Worm (Caenorhabditis elegans): ENCODE measurements around the gene grl-6.

DNA sequence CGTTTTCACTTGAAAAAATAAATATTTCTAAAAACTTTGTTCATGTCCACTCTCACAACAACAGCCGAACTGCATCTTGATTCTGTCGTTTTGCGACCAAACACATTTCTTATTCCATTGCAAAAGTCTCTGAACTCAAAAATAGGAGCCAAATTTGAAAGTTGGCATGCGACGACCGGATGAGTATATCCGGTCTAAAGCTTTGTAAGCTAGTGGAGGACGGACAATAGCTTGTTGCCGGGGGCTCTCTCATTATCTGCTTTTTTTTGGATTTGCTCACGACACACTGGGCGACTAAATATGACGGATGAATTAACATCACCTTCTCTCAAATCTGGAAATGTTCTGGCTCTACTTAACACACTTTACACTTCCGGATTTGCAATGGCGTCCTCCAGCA lies 11.0 kb upstream of the grl-6 start, which contains the start of gene K04E7.1:
- TF ChIP-seq hnd-1 (tag; optimal IDR thresholded peaks at IDR 0.05) (no peak), tra-4 (tag; optimal IDR thresholded peaks at IDR 0.05) (no peak), ama-1 (optimal IDR thresholded peaks at IDR 0.05) (no peak), tbx-11 (GFP tag; IDR thresholded peaks at IDR 0.05) (no peak)

Data from whole organism, early embryonic.